Fruit fly (Drosophila melanogaster) whole organism, embryonic: Measurements from ENCODE around the gene CG11052.

Experiments
- Doc3 ChIP-seq: fragments of 200-800 bp; sonication (Bioruptor generic); IDR thresholded peaks from 3 replicates; pipeline ENCODE4 v1.3.6; 2022; ENCODE audit warnings: missing biosample characterization, missing genetic modification characterization; ENCODE audit not compliant: partially characterized antibody
- bbx ChIP-seq: fragments of 200-800 bp; sonication (Bioruptor generic); IDR thresholded peaks from 2 replicates; pipeline ENCODE4 v1.3.6; 2022; ENCODE audit warnings: missing biosample characterization, missing genetic modification characterization; ENCODE audit not compliant: partially characterized antibody

dm6 chr3R:8027203-8027688, 18.1 kb upstream of the CG11052 start:
- TF ChIP-seq bbx (GFP tag; lab: Robert Waterston, UW) (no peak), Doc3 (GFP tag; lab: Robert Waterston, UW) (no peak)
